Fruit fly (Drosophila melanogaster) whole organism, embryonic: ENCODE measurements around the gene tho2.

ENCODE experiments used
- Abd-B ChIP-seq: fragments of 200-800 bp; sonication (Bioruptor generic); optimal IDR thresholded peaks from 2 replicates; lab custom pipeline; 2018; ENCODE audit warnings: missing biosample characterization, mild to moderate bottlenecking, missing genetic modification characterization, moderate library complexity
- CG10959 ChIP-seq: fragments of 200-800 bp; sonication (Bioruptor generic); IDR thresholded peaks from 2 replicates; pipeline ENCODE4 v1.3.6; 2022; ENCODE audit warnings: missing biosample characterization, missing genetic modification characterization
- CG10979 ChIP-seq: fragments of 200-800 bp; sonication (Bioruptor generic); optimal IDR thresholded peaks from 2 replicates; lab custom pipeline; 2018; ENCODE audit warnings: missing biosample characterization, mild to moderate bottlenecking, missing genetic modification characterization, moderate library complexity
- CG12071 ChIP-seq: fragments of 200-800 bp; sonication (Bioruptor generic); optimal IDR thresholded peaks from 3 replicates; lab custom pipeline; 2018; ENCODE audit warnings: missing biosample characterization, mild to moderate bottlenecking, missing genetic modification characterization
- CG12299 ChIP-seq: fragments of 200-800 bp; sonication (Bioruptor generic); optimal IDR thresholded peaks from 2 replicates; lab custom pipeline; 2018; ENCODE audit warnings: missing biosample characterization, mild to moderate bottlenecking, missing genetic modification characterization
- CG1233 ChIP-seq: fragments of 200-800 bp; sonication (Bioruptor generic); optimal IDR thresholded peaks from 4 replicates; lab custom pipeline; 2018; ENCODE audit warnings: missing biosample characterization, mild to moderate bottlenecking, missing genetic modification characterization
- CG13424 ChIP-seq: fragments of 200-800 bp; sonication (Bioruptor generic); optimal IDR thresholded peaks from 2 replicates; lab custom pipeline; 2019; ENCODE audit warnings: missing biosample characterization, mild to moderate bottlenecking, missing genetic modification characterization, moderate library complexity
- CG14667 ChIP-seq: fragments of 200-800 bp; sonication (Bioruptor generic); IDR thresholded peaks from 2 replicates; pipeline ENCODE4 v1.3.6; 2022; ENCODE audit warnings: missing biosample characterization, missing genetic modification characterization
- CG15601 ChIP-seq: fragments of 200-800 bp; sonication (Bioruptor generic); optimal IDR thresholded peaks from 3 replicates; lab custom pipeline; 2019; ENCODE audit warnings: missing biosample characterization, mild to moderate bottlenecking, missing genetic modification characterization, moderate library complexity
- CG17328 ChIP-seq: fragments of 200-800 bp; sonication (Bioruptor generic); IDR thresholded peaks from 2 replicates; pipeline ENCODE4 v1.3.6; 2022; ENCODE audit warnings: missing biosample characterization, missing genetic modification characterization
- CG17359 ChIP-seq: fragments of 200-800 bp; sonication (Bioruptor generic); optimal IDR thresholded peaks from 3 replicates; lab custom pipeline; 2018; ENCODE audit warnings: missing biosample characterization, mild to moderate bottlenecking, missing genetic modification characterization, moderate library complexity
- CG17829 ChIP-seq: fragments of 200-800 bp; optimal IDR thresholded peaks from 2 replicates; lab custom pipeline; 2019; ENCODE audit warnings: missing biosample characterization, mild to moderate bottlenecking, missing genetic modification characterization, moderate library complexity
- CG18619 ChIP-seq: fragments of 200-800 bp; sonication (Bioruptor generic); optimal IDR thresholded peaks from 3 replicates; lab custom pipeline; 2017; ENCODE audit warnings: missing biosample characterization, mild to moderate bottlenecking, missing genetic modification characterization
- CG3065 ChIP-seq: fragments of 200-800 bp; sonication (Bioruptor generic); optimal IDR thresholded peaks from 2 replicates; lab custom pipeline; 2016; ENCODE audit warnings: missing biosample characterization, missing genetic modification characterization
- CG31441 ChIP-seq: fragments of 200-800 bp; sonication (Bioruptor generic); IDR thresholded peaks from 2 replicates; pipeline ENCODE4 v1.3.6; 2022; ENCODE audit warnings: missing biosample characterization, missing genetic modification characterization
- CG3163 ChIP-seq: fragments of 200-800 bp; sonication (Bioruptor generic); optimal IDR thresholded peaks from 3 replicates; lab custom pipeline; 2016; ENCODE audit warnings: missing biosample characterization, missing genetic modification characterization
- CG32767 ChIP-seq: fragments of 200-800 bp; sonication (Bioruptor generic); IDR thresholded peaks from 2 replicates; pipeline ENCODE4 v1.3.6; 2022; ENCODE audit warnings: missing biosample characterization, missing genetic modification characterization
- CG34224 ChIP-seq: fragments of 200-800 bp; sonication (Bioruptor generic); IDR thresholded peaks from 3 replicates; pipeline ENCODE4 v1.3.6; 2022; ENCODE audit warnings: missing biosample characterization, missing genetic modification characterization; ENCODE audit not compliant: partially characterized antibody
- CG4360 ChIP-seq: fragments of 200-800 bp; sonication (Bioruptor generic); IDR thresholded peaks from 2 replicates; pipeline ENCODE4 v1.3.6; 2022; ENCODE audit warnings: missing biosample characterization, missing genetic modification characterization
- CG4707 ChIP-seq: fragments of 200-800 bp; sonication (Bioruptor generic); optimal IDR thresholded peaks from 2 replicates; lab custom pipeline; 2018; ENCODE audit warnings: missing biosample characterization, mild to moderate bottlenecking, missing genetic modification characterization, moderate library complexity
- CG7745 ChIP-seq: fragments of 200-800 bp; sonication (Bioruptor generic); optimal IDR thresholded peaks from 2 replicates; lab custom pipeline; 2018; ENCODE audit warnings: missing biosample characterization, mild to moderate bottlenecking, missing genetic modification characterization, moderate library complexity
- CG8944 ChIP-seq: fragments of 200-800 bp; sonication (Bioruptor generic); optimal IDR thresholded peaks from 3 replicates; lab custom pipeline; 2016; ENCODE audit warnings: missing biosample characterization, missing genetic modification characterization
- CrebB ChIP-seq: fragments of 200-800 bp; sonication (Bioruptor generic); optimal IDR thresholded peaks from 3 replicates; lab custom pipeline; 2018; ENCODE audit warnings: missing biosample characterization, mild to moderate bottlenecking, missing genetic modification characterization
- D ChIP-seq, 2 experiments: fragments of 200-800 bp in 1 of 2; fragments of >200 bp in 1 of 2; sonication (Bioruptor generic) in 1 of 2; optimal IDR thresholded peaks; 2 replicates in 1 of 2; 3 replicates in 1 of 2; lab custom pipeline; 2017; ENCODE audit warnings: mild to moderate bottlenecking in 1 of 2, missing biosample characterization in 1 of 2, missing genetic modification characterization in 1 of 2, missing genetic modification reagents in 1 of 2
- D19A ChIP-seq: fragments of 200-800 bp; optimal IDR thresholded peaks from 3 replicates; lab custom pipeline; 2019; ENCODE audit warnings: missing biosample characterization, mild to moderate bottlenecking, missing genetic modification characterization, moderate library complexity
- HmgD ChIP-seq: fragments of 200-800 bp; sonication (Bioruptor generic); optimal IDR thresholded peaks from 3 replicates; lab custom pipeline; 2016; ENCODE audit warnings: missing biosample characterization, missing genetic modification characterization
- Max ChIP-seq: fragments of 200-800 bp; sonication (Bioruptor generic); optimal IDR thresholded peaks from 2 replicates; lab custom pipeline; 2016; ENCODE audit warnings: missing biosample characterization, mild to moderate bottlenecking, missing genetic modification characterization
- Opbp ChIP-seq: fragments of 200-800 bp; sonication (Bioruptor generic); IDR thresholded peaks from 3 replicates; pipeline ENCODE4 v1.3.6; 2022; ENCODE audit warnings: missing biosample characterization, missing genetic modification characterization; ENCODE audit not compliant: partially characterized antibody
- Poxn ChIP-seq: fragments of 200-800 bp; sonication (Bioruptor generic); IDR thresholded peaks from 2 replicates; pipeline ENCODE4 v1.3.6; 2022; ENCODE audit warnings: missing biosample characterization, missing genetic modification characterization
- Trl ChIP-seq, 3 experiments: fragments of >200 bp in 2 of 3; fragments of 200-800 bp in 1 of 3; sonication (Bioruptor generic) in 1 of 3; optimal IDR thresholded peaks; 2 replicates in 1 of 3; 3 replicates in 2 of 3; lab custom pipeline; 2016 to 2017; ENCODE audit warnings: missing biosample characterization in 1 of 3, missing genetic modification characterization in 1 of 3
- ash1 ChIP-seq: fragments of 200-800 bp; sonication (Bioruptor generic); optimal IDR thresholded peaks from 2 replicates; lab custom pipeline; 2018; ENCODE audit warnings: missing biosample characterization, mild to moderate bottlenecking, missing genetic modification characterization
- caup ChIP-seq: fragments of 200-800 bp; sonication (Bioruptor generic); optimal IDR thresholded peaks from 3 replicates; lab custom pipeline; 2017; ENCODE audit warnings: missing biosample characterization, mild to moderate bottlenecking, missing genetic modification characterization, moderate library complexity; ENCODE audit not compliant: severe bottlenecking
- crol ChIP-seq: fragments of 200-800 bp; sonication (Bioruptor generic); IDR thresholded peaks from 2 replicates; pipeline ENCODE4 v1.3.6; 2022; ENCODE audit warnings: missing biosample characterization, missing genetic modification characterization
- ems ChIP-seq: fragments of 200-800 bp; sonication (Bioruptor generic); optimal IDR thresholded peaks from 3 replicates; lab custom pipeline; 2016; ENCODE audit warnings: missing biosample characterization, missing genetic modification characterization
- gcm2 ChIP-seq: fragments of 200-800 bp; sonication (Bioruptor generic); optimal IDR thresholded peaks from 2 replicates; lab custom pipeline; 2016; ENCODE audit warnings: missing biosample characterization, missing genetic modification characterization
- her ChIP-seq: fragments of 200-800 bp; sonication (Bioruptor generic); optimal IDR thresholded peaks from 2 replicates; lab custom pipeline; 2016; ENCODE audit warnings: missing biosample characterization, missing genetic modification characterization
- insv ChIP-seq, 2 experiments: fragments of 200-800 bp; sonication (Bioruptor generic); optimal IDR thresholded peaks; 3 replicates each; lab custom pipeline; 2016 to 2018; ENCODE audit warnings: missing biosample characterization in 2 of 2, missing genetic modification characterization in 2 of 2
- inv ChIP-seq: fragments of 200-800 bp; sonication (Bioruptor generic); IDR thresholded peaks from 2 replicates; pipeline ENCODE4 v1.3.6; 2022; ENCODE audit warnings: missing biosample characterization, missing genetic modification characterization; ENCODE audit not compliant: partially characterized antibody
- lov ChIP-seq, 2 experiments: fragments of 200-800 bp in 1 of 2; fragments of >200 bp in 1 of 2; sonication (Bioruptor generic) in 1 of 2; IDR thresholded peaks in 1 of 2; optimal IDR thresholded peaks in 1 of 2; 2 replicates in 1 of 2; 3 replicates in 1 of 2; pipeline versions ENCODE4 v1.3.6 to Lab custom; 2017 to 2022; ENCODE audit warnings: missing biosample characterization in 1 of 2, missing genetic modification characterization in 1 of 2
- mirr ChIP-seq: fragments of 200-800 bp; sonication (Bioruptor generic); optimal IDR thresholded peaks from 3 replicates; lab custom pipeline; 2018; ENCODE audit warnings: missing biosample characterization, mild to moderate bottlenecking, missing genetic modification characterization
- odd ChIP-seq: fragments of 200-800 bp; sonication (Bioruptor generic); optimal IDR thresholded peaks from 2 replicates; lab custom pipeline; 2017; ENCODE audit warnings: missing biosample characterization, mild to moderate bottlenecking, missing genetic modification characterization
- onecut ChIP-seq: fragments of 200-800 bp; sonication (Bioruptor generic); IDR thresholded peaks from 2 replicates; pipeline ENCODE4 v1.3.6; 2022; ENCODE audit warnings: missing biosample characterization, missing genetic modification characterization
- p53 ChIP-seq: fragments of 200-800 bp; sonication (Bioruptor generic); optimal IDR thresholded peaks from 2 replicates; lab custom pipeline; 2016; ENCODE audit warnings: missing biosample characterization, missing genetic modification characterization
- sr ChIP-seq: fragments of 200-800 bp; sonication (Bioruptor generic); IDR thresholded peaks from 3 replicates; pipeline ENCODE4 v1.3.6; 2022; ENCODE audit warnings: missing biosample characterization, missing genetic modification characterization
- tll ChIP-seq, 2 experiments: fragments of 200-800 bp in 1 of 2; fragments of >200 bp in 1 of 2; sonication (Bioruptor generic) in 1 of 2; optimal IDR thresholded peaks; 2 replicates each; lab custom pipeline; 2017 to 2019; ENCODE audit warnings: missing biosample characterization in 2 of 2, missing genetic modification characterization in 2 of 2, mild to moderate bottlenecking in 1 of 2, moderate library complexity in 1 of 2
- zen ChIP-seq: fragments of 200-800 bp; sonication (Bioruptor generic); optimal IDR thresholded peaks from 3 replicates; lab custom pipeline; 2018; ENCODE audit warnings: missing biosample characterization, mild to moderate bottlenecking, missing genetic modification characterization, moderate library complexity

The tho2 gene

dm6 chr2L:2177969-2178809 is 33.2 kb upstream of the tho2 start, which contains the start of gene aop (continued):
- TF ChIP-seq CrebB (tag; lab: Kevin White, UChicago): peak; percentile 38
- peak; percentile 18 for TF ChIP-seq caup (GFP tag; lab: Kevin White, UChicago)
- no peak for TF ChIP-seq Trl (optimal IDR thresholded peaks at IDR 0.05; lab: Kevin White, UChicago)
- peak; percentile 72 for TF ChIP-seq Trl (GFP tag; optimal IDR thresholded peaks at IDR 0.05; lab: Kevin White, UChicago)
- TF ChIP-seq onecut (GFP tag; lab: Robert Waterston, UW): peak; percentile 35; the same call in 1 of the 2 replicates
- TF ChIP-seq lov (optimal IDR thresholded peaks at IDR 0.05; lab: Kevin White, UChicago): no peak
- no peak for TF ChIP-seq lov (GFP tag; IDR thresholded peaks at IDR 0.05; lab: Robert Waterston, UW)
- peak; percentile 53 for TF ChIP-seq odd (GFP tag; lab: Kevin White, UChicago)
- peak; percentile 56 for TF ChIP-seq CG17328
- TF ChIP-seq inv (GFP tag; lab: Robert Waterston, UW): no peak
- peak; percentile 71 for TF ChIP-seq ash1 (GFP tag; lab: Kevin White, UChicago)
- no peak for TF ChIP-seq CG4707 (GFP tag; lab: Kevin White, UChicago)
- peak in 1 of 2 experiments; percentile 77 for TF ChIP-seq tll (GFP tag; optimal IDR thresholded peaks at IDR 0.05; lab: Kevin White, UChicago)
- no peak for TF ChIP-seq Max (GFP tag; lab: Kevin White, UChicago)
- peak; percentile 56 for TF ChIP-seq CG12071
- TF ChIP-seq mirr (GFP tag; lab: Kevin White, UChicago): peak; percentile 59
- peak; percentile 33; the same call in 1 of the 2 replicates for TF ChIP-seq CG31441
- no peak for TF ChIP-seq CG3065 (GFP tag; lab: Kevin White, UChicago)
- TF ChIP-seq ems (GFP tag; lab: Kevin White, UChicago): peak; percentile 7
- TF ChIP-seq CG18619 (GFP tag; lab: Kevin White, UChicago): peak; percentile 20
- no peak for TF ChIP-seq Abd-B
- peak; percentile 73; the same call in 2 of the 3 replicates for TF ChIP-seq sr (GFP tag; lab: Robert Waterston, UW)
- no peak for TF ChIP-seq CG14667
- TF ChIP-seq D19A (tag; lab: Kevin White, UChicago): peak; percentile 26
- TF ChIP-seq CG3163: peak; percentile 78
- peak; percentile 16 for TF ChIP-seq CG12299 (tag; lab: Kevin White, UChicago)
- peak; percentile 35 for TF ChIP-seq CG17359
- peak; percentile 25 for TF ChIP-seq CG15601
- TF ChIP-seq zen (tag; lab: Kevin White, UChicago): peak; percentile 68
- peak; percentile 48 for TF ChIP-seq CG17829 (tag; lab: Kevin White, UChicago)
- TF ChIP-seq CG10979 (tag; lab: Kevin White, UChicago): peak; percentile 4
- no peak for TF ChIP-seq gcm2 (GFP tag; lab: Kevin White, UChicago)
- TF ChIP-seq Poxn (GFP tag; lab: Robert Waterston, UW): no peak
- TF ChIP-seq CG13424: no peak
- 0 out of 3 replicates have a peak, but pooled peaks have one; percentile 41 for TF ChIP-seq CG34224
- TF ChIP-seq CG7745: peak; percentile 45
- TF ChIP-seq HmgD (GFP tag; lab: Kevin White, UChicago): no peak
- 0 out of 2 replicates have a peak, but pooled peaks have one; percentile 23 for TF ChIP-seq crol (GFP tag; lab: Robert Waterston, UW)
- peak; percentile 28 for TF ChIP-seq her (GFP tag; lab: Kevin White, UChicago)
- no peak for TF ChIP-seq CG1233 (GFP tag; lab: Kevin White, UChicago)
- no peak for TF ChIP-seq CG10959
- TF ChIP-seq Opbp (GFP tag; lab: Robert Waterston, UW): peak; percentile 47; the same call in 1 of the 3 replicates
- TF ChIP-seq D (optimal IDR thresholded peaks at IDR 0.05; lab: Kevin White, UChicago): no peak
- peak; percentile 3 for TF ChIP-seq D (GFP tag; optimal IDR thresholded peaks at IDR 0.05; lab: Kevin White, UChicago)
- TF ChIP-seq CG4360: peak; percentile 89
- peak; percentile 98 for TF ChIP-seq p53 (GFP tag; lab: Kevin White, UChicago)
- 0 out of 2 replicates have a peak, but pooled peaks have one; percentile 34 for TF ChIP-seq CG32767
- TF ChIP-seq CG8944 (GFP tag; lab: Kevin White, UChicago): peak; percentile 10
- peak in 1 of 2 experiments; percentile 51 for TF ChIP-seq insv (GFP tag; optimal IDR thresholded peaks at IDR 0.05; lab: Kevin White, UChicago)
